Fruit fly (Drosophila melanogaster): ENCODE results near the gene kuk.

dm6 chr3R:17060244-17060664 lies 19.8 kb upstream of the kuk start:
- peak; percentile 67 for TF ChIP-seq CG17806 (tag; optimal IDR thresholded peaks at IDR 0.05)
- TF ChIP-seq CG8301 (tag; optimal IDR thresholded peaks at IDR 0.05) = peak; percentile 78
- TF ChIP-seq EcR (GFP tag; optimal IDR thresholded peaks at IDR 0.05) = no peak
- peak; percentile 42 for TF ChIP-seq Ets98B (GFP tag; IDR thresholded peaks at IDR 0.05)
- peak; percentile 70 for TF ChIP-seq CG15710 (tag; optimal IDR thresholded peaks at IDR 0.05)
- TF ChIP-seq CG8159 (tag; optimal IDR thresholded peaks at IDR 0.05) = peak; percentile 79
- TF ChIP-seq fd96Ca (GFP tag; IDR thresholded peaks at IDR 0.05) = 0 out of 3 replicates have a peak, but pooled peaks have one; percentile 6
- TF ChIP-seq gl (tag; optimal IDR thresholded peaks at IDR 0.05) = peak; percentile 13
- no peak for TF ChIP-seq CG13204 (GFP tag; optimal IDR thresholded peaks at IDR 0.05)
